Worm (Caenorhabditis elegans) whole organism, L3 larva: ENCODE measurements around the gene ptd-2.

Experiments
- R02D3.7 ChIP-seq: fragments of 150-350 bp; optimal IDR thresholded peaks from 2 replicates; lab custom pipeline; 2014; ENCODE audit warnings: missing biosample characterization, missing genetic modification characterization
- ZK546.5 ChIP-seq: sonication (generic microtip); optimal IDR thresholded peaks from 2 replicates; lab custom pipeline; 2017; ENCODE audit warnings: missing biosample characterization, missing genetic modification characterization
- aly-2 ChIP-seq: fragments of 150-350 bp; optimal IDR thresholded peaks from 2 replicates; lab custom pipeline; 2014; ENCODE audit warnings: missing biosample characterization, missing genetic modification characterization
- ceh-28 ChIP-seq: fragments of 150-350 bp; optimal IDR thresholded peaks from 2 replicates; lab custom pipeline; 2014; ENCODE audit warnings: missing biosample characterization, missing genetic modification reagents, missing genetic modification characterization
- ceh-82 ChIP-seq: fragments of 150-350 bp; optimal IDR thresholded peaks from 2 replicates; lab custom pipeline; 2014; ENCODE audit warnings: missing biosample characterization, missing genetic modification characterization
- ceh-9 ChIP-seq: sonication (generic microtip); optimal IDR thresholded peaks from 2 replicates; lab custom pipeline; 2018; ENCODE audit warnings: missing biosample characterization, missing genetic modification characterization
- daf-12 ChIP-seq: fragments of 150-350 bp; optimal IDR thresholded peaks from 2 replicates; lab custom pipeline; 2014; ENCODE audit warnings: missing biosample characterization, missing genetic modification reagents, missing genetic modification characterization
- egl-27 ChIP-seq: sonication (generic microtip); optimal IDR thresholded peaks from 4 replicates; lab custom pipeline; 2017; ENCODE audit warnings: missing biosample characterization, missing genetic modification reagents, missing genetic modification characterization
- egl-5 ChIP-seq: fragments of 150-350 bp; optimal IDR thresholded peaks from 2 replicates; lab custom pipeline; 2017; ENCODE audit warnings: missing biosample characterization, missing genetic modification reagents, missing genetic modification characterization, inconsistent platforms
- elt-1 ChIP-seq: fragments of 150-350 bp; optimal IDR thresholded peaks from 2 replicates; lab custom pipeline; 2014; ENCODE audit warnings: missing biosample characterization, missing genetic modification characterization
- elt-2 ChIP-seq: sonication (generic microtip); optimal IDR thresholded peaks from 2 replicates; lab custom pipeline; 2016; ENCODE audit warnings: missing genetic modification reagents, mild to moderate bottlenecking, missing genetic modification characterization, missing compliant biosample characterization
- elt-3 ChIP-seq, 3 experiments: fragments of 150-350 bp in 1 of 3; sonication (generic microtip) in 2 of 3; optimal IDR thresholded peaks; 2 replicates in 2 of 3; 4 replicates in 1 of 3; lab custom pipeline; 2014 to 2017; ENCODE audit warnings: missing biosample characterization in 3 of 3, missing genetic modification characterization in 3 of 3
- eor-1 ChIP-seq, 2 experiments: fragments of 150-350 bp; optimal IDR thresholded peaks; 2 replicates each; lab custom pipeline; 2014 to 2018; ENCODE audit warnings: missing biosample characterization in 2 of 2, missing genetic modification characterization in 2 of 2
- fkh-10 ChIP-seq: sonication (generic microtip); optimal IDR thresholded peaks from 2 replicates; lab custom pipeline; 2017; ENCODE audit warnings: missing biosample characterization, missing genetic modification reagents, missing genetic modification characterization
- fkh-2 ChIP-seq: fragments of 150-350 bp; optimal IDR thresholded peaks from 2 replicates; lab custom pipeline; 2014; ENCODE audit warnings: missing biosample characterization, missing genetic modification reagents, missing genetic modification characterization
- hmg-11 ChIP-seq: sonication (generic microtip); optimal IDR thresholded peaks from 2 replicates; lab custom pipeline; 2016; ENCODE audit warnings: missing genetic modification characterization, missing compliant biosample characterization
- jun-1 ChIP-seq: fragments of 150-350 bp; optimal IDR thresholded peaks from 2 replicates; lab custom pipeline; 2014; ENCODE audit warnings: missing biosample characterization, missing genetic modification reagents, missing genetic modification characterization
- lin-15B ChIP-seq: fragments of 150-350 bp; optimal IDR thresholded peaks from 2 replicates; lab custom pipeline; 2014; ENCODE audit warnings: missing biosample characterization, missing genetic modification characterization
- lin-39 ChIP-seq: fragments of 150-350 bp; optimal IDR thresholded peaks from 2 replicates; lab custom pipeline; 2018; ENCODE audit warnings: missing biosample characterization, missing genetic modification reagents, missing genetic modification characterization
- lsy-12 ChIP-seq: sonication (generic microtip); optimal IDR thresholded peaks from 2 replicates; lab custom pipeline; 2016; ENCODE audit warnings: mild to moderate bottlenecking, missing genetic modification characterization, missing compliant biosample characterization
- mml-1 ChIP-seq: fragments of 150-350 bp; sonication (generic microtip); optimal IDR thresholded peaks from 3 replicates; lab custom pipeline; 2014; ENCODE audit warnings: missing biosample characterization, missing genetic modification characterization
- nfya-1 ChIP-seq: sonication (generic microtip); optimal IDR thresholded peaks from 2 replicates; lab custom pipeline; 2017; ENCODE audit warnings: missing genetic modification characterization, mild to moderate bottlenecking, missing compliant biosample characterization, antibody characterized with exemption, moderate library complexity; ENCODE audit not compliant: insufficient read depth
- nhr-12 ChIP-seq: fragments of 150-350 bp; optimal IDR thresholded peaks from 2 replicates; lab custom pipeline; 2014; ENCODE audit warnings: missing biosample characterization, missing genetic modification characterization
- nhr-23 ChIP-seq: fragments of 150-350 bp; optimal IDR thresholded peaks from 2 replicates; lab custom pipeline; 2014; ENCODE audit warnings: missing biosample characterization, missing genetic modification reagents, missing genetic modification characterization
- nhr-237 ChIP-seq: fragments of 150-350 bp; optimal IDR thresholded peaks from 2 replicates; lab custom pipeline; 2014; ENCODE audit warnings: missing biosample characterization, missing genetic modification characterization
- nhr-25 ChIP-seq: sonication (generic microtip); optimal IDR thresholded peaks from 2 replicates; lab custom pipeline; 2017; ENCODE audit warnings: missing biosample characterization, missing genetic modification characterization
- nhr-43 ChIP-seq: sonication (generic microtip); optimal IDR thresholded peaks from 2 replicates; lab custom pipeline; 2016; ENCODE audit warnings: mild to moderate bottlenecking, missing genetic modification characterization, missing compliant biosample characterization; ENCODE audit not compliant: poor library complexity, severe bottlenecking
- nhr-77 ChIP-seq: fragments of 150-350 bp; optimal IDR thresholded peaks from 2 replicates; lab custom pipeline; 2014; ENCODE audit warnings: missing biosample characterization, missing genetic modification characterization
- pha-4 ChIP-seq: fragments of 150-350 bp; optimal IDR thresholded peaks from 2 replicates; lab custom pipeline; 2014; ENCODE audit warnings: missing biosample characterization, missing genetic modification reagents, missing genetic modification characterization
- pqm-1 ChIP-seq: fragments of 150-350 bp; optimal IDR thresholded peaks from 2 replicates; lab custom pipeline; 2017; ENCODE audit warnings: missing biosample characterization, missing genetic modification characterization, inconsistent platforms
- sea-2 ChIP-seq: fragments of 150-350 bp; sonication (generic microtip); optimal IDR thresholded peaks from 4 replicates; lab custom pipeline; 2014; ENCODE audit warnings: missing biosample characterization, missing genetic modification reagents, missing genetic modification characterization
- skn-1 ChIP-seq: fragments of 150-350 bp; optimal IDR thresholded peaks from 2 replicates; lab custom pipeline; 2014; ENCODE audit warnings: missing biosample characterization, missing genetic modification characterization
- snpc-4 ChIP-seq: fragments of 150-350 bp; optimal IDR thresholded peaks from 2 replicates; lab custom pipeline; 2014; ENCODE audit warnings: missing biosample characterization, missing genetic modification characterization
- unc-39 ChIP-seq: sonication (generic microtip); optimal IDR thresholded peaks from 4 replicates; lab custom pipeline; 2017; ENCODE audit warnings: missing biosample characterization, missing genetic modification characterization
- zag-1 ChIP-seq: fragments of 150-350 bp; optimal IDR thresholded peaks from 2 replicates; lab custom pipeline; 2014; ENCODE audit warnings: missing biosample characterization, missing genetic modification characterization
- ztf-4 ChIP-seq: fragments of 150-350 bp; optimal IDR thresholded peaks from 2 replicates; lab custom pipeline; 2014; ENCODE audit warnings: missing biosample characterization, missing genetic modification characterization

Gene ptd-2

DNA sequence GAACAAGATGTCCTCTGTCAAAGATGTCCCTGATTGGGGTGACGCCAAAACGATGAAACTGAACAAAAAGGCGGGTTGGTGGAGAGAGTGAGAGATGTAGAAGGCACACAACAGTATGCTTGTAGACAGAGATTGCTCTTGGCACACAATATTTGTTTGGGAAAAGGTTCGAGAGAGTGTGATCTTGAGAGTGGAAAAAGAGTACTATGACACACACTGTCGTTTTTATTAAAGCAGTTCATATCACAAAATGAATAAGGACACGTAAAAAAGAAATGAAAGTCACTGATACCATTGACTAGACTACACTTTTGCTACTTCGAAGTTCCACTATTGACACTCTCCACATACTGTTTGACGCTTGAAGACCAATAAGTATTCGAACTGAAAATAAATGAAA, 5.4 kb downstream of the ptd-2 start:
- TF ChIP-seq nhr-43 (tag; lab: Kevin White, UChicago) (no peak), unc-39 (tag; lab: Kevin White, UChicago) (no peak), lin-15B (no peak), mml-1 (no peak), nhr-237 (no peak), ceh-28 (tag; lab: Kevin White, UChicago) (no peak), pha-4 (peak; percentile 79), elt-2 (tag; lab: Kevin White, UChicago) (peak; percentile 92), ceh-82 (tag; lab: Kevin White, UChicago) (no peak), sea-2 (GFP tag; lab: Kevin White, UChicago) (no peak), ZK546.5 (no peak), pqm-1 (tag; lab: Kevin White, UChicago) (peak; percentile 85)

DNA sequence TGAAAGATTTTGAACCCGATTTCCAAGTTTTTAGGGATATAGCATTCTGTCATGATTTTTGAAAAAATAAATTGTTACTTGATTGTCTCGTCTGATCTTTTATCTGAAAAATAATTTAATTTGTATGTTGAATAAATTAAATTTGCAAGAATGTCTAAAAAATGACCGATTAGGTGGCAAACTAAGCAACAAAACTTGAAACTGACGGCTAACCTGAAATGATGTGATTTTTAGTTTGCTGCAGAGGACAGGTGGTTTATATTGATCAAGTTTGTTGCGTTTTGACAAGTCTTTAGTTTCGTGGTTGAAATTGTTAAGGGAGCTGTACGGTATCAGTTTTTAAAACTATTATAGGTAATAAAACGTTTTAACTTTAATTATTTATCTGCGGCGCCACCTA, 7.4 kb downstream of the ptd-2 start, which contains the start of gene F07C3.16:
Gene F07C3.16, minus strand, starts transcription at position 101 of the 400 bp plus-strand sequence.
- TF ChIP-seq daf-12 (tag; lab: Kevin White, UChicago) (no peak), nhr-77 (tag; lab: Kevin White, UChicago) (no peak), unc-39 (tag; lab: Kevin White, UChicago) (no peak), hmg-11 (no peak), elt-1 (no peak), snpc-4 (tag; lab: Kevin White, UChicago) (no peak), sea-2 (GFP tag; lab: Kevin White, UChicago) (no peak), ceh-9 (tag; lab: Kevin White, UChicago) (no peak), jun-1 (tag; lab: Kevin White, UChicago) (no peak), mml-1 (no peak), ztf-4 (tag; lab: Kevin White, UChicago) (no peak)

DNA sequence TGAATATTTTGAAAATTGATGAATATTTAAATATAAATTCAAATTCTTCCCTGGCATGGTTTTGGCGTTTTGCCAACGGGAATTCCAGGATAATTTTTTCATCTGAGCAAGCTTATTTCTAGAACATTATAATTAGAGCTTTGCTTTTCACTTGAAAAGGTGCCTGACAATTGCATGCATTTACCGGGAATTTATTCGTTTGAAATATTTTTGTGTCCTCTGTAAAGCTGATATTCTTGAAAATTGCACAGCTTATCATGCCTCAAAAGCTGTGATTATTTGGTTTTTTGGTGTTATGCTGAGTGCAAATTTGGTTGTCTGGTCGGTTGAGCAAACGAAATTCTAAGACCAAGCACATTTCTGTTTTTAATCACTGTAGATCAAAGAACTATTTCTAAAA, 10.4 kb downstream of the ptd-2 start:
- no peak for TF ChIP-seq nhr-23 (tag; lab: Kevin White, UChicago)
- TF ChIP-seq lsy-12 (tag; lab: Kevin White, UChicago), result no peak
- TF ChIP-seq lin-39 (tag; lab: Kevin White, UChicago), result no peak
- TF ChIP-seq egl-5 (tag; lab: Kevin White, UChicago), result no peak
- TF ChIP-seq R02D3.7 (tag; lab: Kevin White, UChicago), result no peak
- TF ChIP-seq nfya-1, result no peak
- TF ChIP-seq skn-1 (tag; lab: Kevin White, UChicago), result no peak
- TF ChIP-seq ceh-82 (tag; lab: Kevin White, UChicago), result no peak
- no peak for TF ChIP-seq unc-39 (tag; lab: Kevin White, UChicago)
- TF ChIP-seq elt-3 (tag; optimal IDR thresholded peaks at IDR 0.05; lab: Kevin White, UChicago), result no peak
- no peak for TF ChIP-seq ceh-9 (tag; lab: Kevin White, UChicago)
- no peak for TF ChIP-seq mml-1
- TF ChIP-seq fkh-10 (GFP tag; lab: Kevin White, UChicago), result no peak
- TF ChIP-seq fkh-2 (tag; lab: Kevin White, UChicago), result no peak
- TF ChIP-seq zag-1 (tag; lab: Kevin White, UChicago), result no peak

DNA sequence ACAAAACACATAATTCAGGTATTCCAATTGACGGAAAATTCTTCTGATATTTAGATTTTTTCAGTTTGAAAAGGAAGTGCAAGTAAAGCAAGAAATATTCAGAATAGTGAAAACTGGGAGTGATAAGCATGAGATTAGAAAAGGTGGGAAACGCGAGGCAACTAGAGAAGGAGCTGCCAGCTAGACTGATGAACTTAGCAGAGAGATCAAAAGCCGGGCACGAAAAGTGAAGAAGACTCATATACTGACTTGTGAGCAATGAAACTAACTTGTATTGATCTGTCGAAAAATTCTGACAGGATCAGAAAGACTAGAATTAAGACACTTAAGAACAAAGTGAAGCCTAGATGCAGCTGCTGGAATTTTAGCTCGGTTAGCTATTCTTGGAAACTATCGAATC, 11.5 kb downstream of the ptd-2 start, which contains the start of gene nhr-36:
Gene nhr-36, minus strand, starts transcription at position 101 of the 400 bp plus-strand sequence.
- TF ChIP-seq eor-1 (tag; optimal IDR thresholded peaks at IDR 0.05; lab: Kevin White, UChicago) (no peak), nhr-12 (tag; lab: Kevin White, UChicago) (no peak), egl-5 (tag; lab: Kevin White, UChicago) (no peak), elt-2 (tag; lab: Kevin White, UChicago) (no peak), aly-2 (tag; lab: Kevin White, UChicago) (no peak), pqm-1 (tag; lab: Kevin White, UChicago) (no peak), ZK546.5 (no peak), elt-3 (tag; optimal IDR thresholded peaks at IDR 0.05; lab: Kevin White, UChicago) (no peak), nhr-43 (tag; lab: Kevin White, UChicago) (no peak), nhr-77 (tag; lab: Kevin White, UChicago) (no peak), snpc-4 (tag; lab: Kevin White, UChicago) (no peak), skn-1 (tag; lab: Kevin White, UChicago) (no peak), mml-1 (no peak), zag-1 (tag; lab: Kevin White, UChicago) (no peak), R02D3.7 (tag; lab: Kevin White, UChicago) (no peak), ceh-9 (tag; lab: Kevin White, UChicago) (no peak), egl-27 (tag; lab: Kevin White, UChicago) (no peak), nhr-25 (no peak)
